Worm (Caenorhabditis elegans): Measurements from ENCODE around the gene C01G10.18.

C01G10.18 gene

ce11 chrV:15048107-15048506, 40.4 kb downstream of the C01G10.18 start, which contains the start of gene sdc-3 (continued):
- TF ChIP-seq lin-29 (GFP tag; IDR thresholded peaks at IDR 0.05) (no peak), vab-7 (GFP tag; IDR thresholded peaks at IDR 0.05) (no peak), dmd-9 (GFP tag; IDR thresholded peaks at IDR 0.05) (no peak), ztf-11 (tag; optimal IDR thresholded peaks at IDR 0.05) (no peak), Y105C5A.15 (GFP tag; IDR thresholded peaks at IDR 0.05) (no peak), lin-1 (GFP tag; IDR thresholded peaks at IDR 0.05) (no peak), ceh-62 (tag; optimal IDR thresholded peaks at IDR 0.05) (no peak), nhr-28 (tag; optimal IDR thresholded peaks at IDR 0.05) (peak; percentile 32), daf-8 (GFP tag; IDR thresholded peaks at IDR 0.05) (no peak)

Data from whole organism, L4 larva.